Fruit fly (Drosophila melanogaster): ENCODE measurements around the gene CG5567.

Gene CG5567

dm6 chr3L:17846169-17846981 is 3.0 kb upstream of the CG5567 start, which contains the start of the genes MED19 and CG7430 (continued):
- TF ChIP-seq CG4707 (GFP tag; optimal IDR thresholded peaks at IDR 0.05) (no peak), CG6272 (GFP tag; IDR thresholded peaks at IDR 0.05) (no peak), CG43689 (GFP tag; IDR thresholded peaks at IDR 0.05) (no peak), CG9437 (GFP tag; optimal IDR thresholded peaks at IDR 0.05) (peak; percentile 20), CG9876 (GFP tag; optimal IDR thresholded peaks at IDR 0.05) (no peak), dysf (GFP tag; IDR thresholded peaks at IDR 0.05) (no peak), CG3847 (GFP tag; IDR thresholded peaks at IDR 0.05) (peak; percentile 27; the same call in 1 of the 2 replicates), Doc3 (GFP tag; IDR thresholded peaks at IDR 0.05; ENCODE audit: partially characterized antibody) (peak; percentile 17; the same call in 2 of the 3 replicates), Xrp1 (GFP tag; IDR thresholded peaks at IDR 0.05) (no peak), Ravus (GFP tag; IDR thresholded peaks at IDR 0.05) (no peak), CG13894 (tag; optimal IDR thresholded peaks at IDR 0.05) (peak; percentile 17), dmrt11E (tag; optimal IDR thresholded peaks at IDR 0.05) (no peak), Hr78 (GFP tag; optimal IDR thresholded peaks at IDR 0.05) (no peak), tna (GFP tag; IDR thresholded peaks at IDR 0.05; ENCODE audit: partially characterized antibody) (0 out of 2 replicates have a peak, but pooled peaks have one; percentile 29), tgo (GFP tag; IDR thresholded peaks at IDR 0.05) (no peak), nerfin-1 (tag; optimal IDR thresholded peaks at IDR 0.05) (peak; percentile 32), CG7357 (GFP tag; IDR thresholded peaks at IDR 0.05) (no peak), toy (GFP tag; IDR thresholded peaks at IDR 0.05) (no peak), ftz-f1 (GFP tag; optimal IDR thresholded peaks at IDR 0.05) (peak; percentile 96), CG3838 (GFP tag; optimal IDR thresholded peaks at IDR 0.05) (no peak), CG3281 (GFP tag; optimal IDR thresholded peaks at IDR 0.05) (peak; percentile 50), CG4424 (GFP tag; optimal IDR thresholded peaks at IDR 0.05) (peak; percentile 9), so (GFP tag; IDR thresholded peaks at IDR 0.05) (no peak), BEAF-32 (GFP tag; optimal IDR thresholded peaks at IDR 0.05) (peak; percentile 80), CG10543 (GFP tag; optimal IDR thresholded peaks at IDR 0.05) (peak; percentile 30), Fer1 (GFP tag; optimal IDR thresholded peaks at IDR 0.05) (peak; percentile 70), gsb (GFP tag; IDR thresholded peaks at IDR 0.05) (no peak), zfh2 (GFP tag; optimal IDR thresholded peaks at IDR 0.05) (no peak), mld (GFP tag; IDR thresholded peaks at IDR 0.05; ENCODE audit: partially characterized antibody) (0 out of 3 replicates have a peak, but pooled peaks have one; percentile 50), Sry-δ (GFP tag; optimal IDR thresholded peaks at IDR 0.05) (peak; percentile 11), tll (GFP tag; optimal IDR thresholded peaks at IDR 0.05) (peak in 1 of 2 experiments; percentile 25), sd (tag; optimal IDR thresholded peaks at IDR 0.05) (no peak), dm (GFP tag; optimal IDR thresholded peaks at IDR 0.05) (peak; percentile 34), dmrt99B (tag; optimal IDR thresholded peaks at IDR 0.05) (no peak), MTF-1 (GFP tag; optimal IDR thresholded peaks at IDR 0.05; ENCODE audit: borderline replicate concordance) (no peak), Spps (tag; optimal IDR thresholded peaks at IDR 0.05) (no peak), CG10267 (tag; optimal IDR thresholded peaks at IDR 0.05) (peak; percentile 21), Trl (optimal IDR thresholded peaks at IDR 0.05) (peak in 1 of 2 experiments; percentile 26), Trl (GFP tag; optimal IDR thresholded peaks at IDR 0.05) (no peak), crp (GFP tag; optimal IDR thresholded peaks at IDR 0.05) (peak in 1 of 2 experiments; percentile 34), croc (GFP tag; conservative IDR thresholded peaks at IDR 0.05) (no peak), Sry-β (GFP tag; optimal IDR thresholded peaks at IDR 0.05) (peak; percentile 13), crc (GFP tag; optimal IDR thresholded peaks at IDR 0.05) (no peak), fd64A (GFP tag; optimal IDR thresholded peaks at IDR 0.05) (peak; percentile 56), CG15696 (tag; optimal IDR thresholded peaks at IDR 0.05) (no peak), Ets97D (GFP tag; optimal IDR thresholded peaks at IDR 0.05) (peak; percentile 72), CG14860 (GFP tag; IDR thresholded peaks at IDR 0.05; ENCODE audit: partially characterized antibody) (no peak), gem (tag; optimal IDR thresholded peaks at IDR 0.05) (no peak)
